Worm (Caenorhabditis elegans) whole organism, young adult: ENCODE results near the gene C25H3.3.

Experiments
- egrh-3 ChIP-seq: fragments of 200-800 bp; sonication (Bioruptor generic); IDR thresholded peaks from 2 replicates; pipeline ENCODE4 v1.3.6; 2022; ENCODE audit warnings: missing genetic modification reagents, missing genetic modification characterization, missing compliant biosample characterization
- him-1 ChIP-seq: sonication (generic microtip); optimal IDR thresholded peaks from 2 replicates; lab custom pipeline; 2016; ENCODE audit warnings: missing genotype, missing genetic modification reagents, missing genetic modification characterization, missing compliant biosample characterization
- somi-1 ChIP-seq: fragments of 200-800 bp; sonication (Bioruptor generic); optimal IDR thresholded peaks from 2 replicates; lab custom pipeline; 2018; ENCODE audit warnings: mild to moderate bottlenecking, missing genetic modification characterization, missing compliant biosample characterization

DNA sequence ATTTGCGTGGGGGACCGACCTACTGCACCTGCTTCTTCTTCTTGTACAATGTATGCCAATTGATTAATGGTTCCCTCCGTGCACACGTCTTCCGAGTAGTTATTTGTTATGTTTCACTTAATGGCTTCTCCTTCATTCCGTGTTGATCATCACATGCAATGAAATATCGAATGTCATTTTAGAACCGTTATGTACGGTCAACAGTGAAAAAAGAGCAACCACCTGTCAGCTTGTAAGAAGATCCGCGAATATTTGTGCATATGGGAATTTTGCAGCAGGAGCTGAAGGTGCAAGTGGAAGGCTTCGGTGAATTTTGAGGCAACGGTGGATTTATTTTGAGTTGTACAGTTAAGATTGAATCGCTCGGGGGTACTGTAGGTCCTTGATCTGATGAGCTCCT lies 42.6 kb downstream of the C25H3.3 start:
- no peak for TF ChIP-seq egrh-3 (GFP tag; lab: Robert Waterston, UW)
- TF ChIP-seq somi-1: no peak
- TF ChIP-seq him-1: no peak
